Fruit fly (Drosophila melanogaster) whole organism, embryonic: ENCODE results near the gene CG10214.

ENCODE experiments used
- Atf6 ChIP-seq: fragments of 200-800 bp; sonication (Bioruptor generic); IDR thresholded peaks from 2 replicates; pipeline ENCODE4 v1.3.6; 2022; ENCODE audit warnings: missing biosample characterization, missing genetic modification characterization
- CG10565 ChIP-seq: fragments of 200-800 bp; sonication (Bioruptor generic); optimal IDR thresholded peaks from 3 replicates; lab custom pipeline; 2016; ENCODE audit warnings: missing biosample characterization, mild to moderate bottlenecking, missing genetic modification characterization
- CG11560 ChIP-seq: fragments of 200-800 bp; sonication (Bioruptor generic); IDR thresholded peaks from 3 replicates; pipeline ENCODE4 v1.3.6; 2022; ENCODE audit warnings: missing biosample characterization, missing genetic modification characterization
- CG12299 ChIP-seq: fragments of 200-800 bp; sonication (Bioruptor generic); optimal IDR thresholded peaks from 2 replicates; lab custom pipeline; 2018; ENCODE audit warnings: missing biosample characterization, mild to moderate bottlenecking, missing genetic modification characterization
- CG13287 ChIP-seq: fragments of 200-800 bp; sonication (Bioruptor generic); IDR thresholded peaks from 2 replicates; pipeline ENCODE4 v1.3.6; 2022; ENCODE audit warnings: missing biosample characterization, missing genetic modification characterization; ENCODE audit not compliant: partially characterized antibody
- CG13424 ChIP-seq: fragments of 200-800 bp; sonication (Bioruptor generic); optimal IDR thresholded peaks from 2 replicates; lab custom pipeline; 2019; ENCODE audit warnings: missing biosample characterization, mild to moderate bottlenecking, missing genetic modification characterization, moderate library complexity
- CG14014 ChIP-seq: fragments of 200-800 bp; sonication (Bioruptor generic); IDR thresholded peaks from 2 replicates; pipeline ENCODE4 v1.3.6; 2022; ENCODE audit warnings: missing biosample characterization, missing genetic modification characterization
- CG14710 ChIP-seq: fragments of 200-800 bp; sonication (Bioruptor generic); optimal IDR thresholded peaks from 3 replicates; lab custom pipeline; 2019; ENCODE audit warnings: missing biosample characterization, mild to moderate bottlenecking, missing genetic modification characterization, moderate library complexity
- CG1603 ChIP-seq: fragments of 200-800 bp; sonication (Bioruptor generic); optimal IDR thresholded peaks from 2 replicates; lab custom pipeline; 2019; ENCODE audit warnings: missing biosample characterization, mild to moderate bottlenecking, missing genetic modification characterization, moderate library complexity
- CG17612 ChIP-seq: fragments of 200-800 bp; sonication (Bioruptor generic); IDR thresholded peaks from 2 replicates; pipeline ENCODE4 v1.3.6; 2022; ENCODE audit warnings: missing biosample characterization, missing genetic modification characterization
- CG17829 ChIP-seq: fragments of 200-800 bp; optimal IDR thresholded peaks from 2 replicates; lab custom pipeline; 2019; ENCODE audit warnings: missing biosample characterization, mild to moderate bottlenecking, missing genetic modification characterization, moderate library complexity
- CG17912 ChIP-seq: fragments of 200-800 bp; sonication (Bioruptor generic); optimal IDR thresholded peaks from 2 replicates; lab custom pipeline; 2018; ENCODE audit warnings: missing biosample characterization, mild to moderate bottlenecking, missing genetic modification characterization
- CG2120 ChIP-seq: fragments of 200-800 bp; sonication (Bioruptor generic); optimal IDR thresholded peaks from 3 replicates; lab custom pipeline; 2016; ENCODE audit warnings: missing biosample characterization, missing genetic modification characterization
- CG3838 ChIP-seq: fragments of 200-800 bp; sonication (Bioruptor generic); optimal IDR thresholded peaks from 3 replicates; lab custom pipeline; 2016; ENCODE audit warnings: missing biosample characterization, missing genetic modification characterization
- CG4282 ChIP-seq: fragments of 200-800 bp; sonication (Bioruptor generic); optimal IDR thresholded peaks from 2 replicates; lab custom pipeline; 2016; ENCODE audit warnings: missing biosample characterization, missing genetic modification characterization
- CG6791 ChIP-seq: fragments of 200-800 bp; sonication (Bioruptor generic); IDR thresholded peaks from 3 replicates; pipeline ENCODE4 v1.3.6; 2022; ENCODE audit warnings: missing biosample characterization, missing genetic modification characterization; ENCODE audit not compliant: partially characterized antibody
- CG7987 ChIP-seq: fragments of 200-800 bp; sonication (Bioruptor generic); optimal IDR thresholded peaks from 2 replicates; lab custom pipeline; 2018; ENCODE audit warnings: missing biosample characterization, mild to moderate bottlenecking, missing genetic modification characterization, moderate library complexity
- Elba2 ChIP-seq: fragments of 200-800 bp; sonication (Bioruptor generic); optimal IDR thresholded peaks from 3 replicates; lab custom pipeline; 2016; ENCODE audit warnings: missing biosample characterization, missing genetic modification characterization
- GATAe ChIP-seq: fragments of 200-800 bp; sonication (Bioruptor generic); conservative IDR thresholded peaks from 2 replicates; pipeline ENCODE4 v1.3.6; 2022; ENCODE audit warnings: missing biosample characterization, missing genetic modification characterization
- H15 ChIP-seq: fragments of 200-800 bp; sonication (Bioruptor generic); IDR thresholded peaks from 3 replicates; pipeline ENCODE4 v1.3.6; 2022; ENCODE audit warnings: missing biosample characterization, missing genetic modification characterization
- HLH4C ChIP-seq: fragments of 200-800 bp; sonication (Bioruptor generic); IDR thresholded peaks from 3 replicates; pipeline ENCODE4 v1.3.6; 2022; ENCODE audit warnings: missing biosample characterization, missing genetic modification characterization; ENCODE audit not compliant: partially characterized antibody
- Hr78 ChIP-seq, 2 experiments: fragments of 200-800 bp in 1 of 2; fragments of >200 bp in 1 of 2; sonication (Bioruptor generic) in 1 of 2; optimal IDR thresholded peaks; 2 replicates each; lab custom pipeline; 2017 to 2019; ENCODE audit warnings: missing biosample characterization in 2 of 2, missing genetic modification characterization in 2 of 2, mild to moderate bottlenecking in 1 of 2, moderate library complexity in 1 of 2
- MBD-R2 ChIP-seq: fragments of 200-800 bp; sonication (Bioruptor generic); IDR thresholded peaks from 2 replicates; pipeline ENCODE4 v1.3.6; 2022; ENCODE audit warnings: missing biosample characterization, missing genetic modification characterization
- Rfx ChIP-seq: fragments of 200-800 bp; sonication (Bioruptor generic); IDR thresholded peaks from 2 replicates; pipeline ENCODE4 v1.3.6; 2022; ENCODE audit warnings: missing biosample characterization, missing genetic modification characterization
- Stat92E ChIP-seq, 3 experiments: fragments of >200 bp in 2 of 3; fragments of 200-800 bp in 1 of 3; sonication (Bioruptor generic) in 1 of 3; optimal IDR thresholded peaks; 2 replicates each; lab custom pipeline; 2017 to 2019; ENCODE audit warnings: missing biosample characterization in 3 of 3, missing genetic modification characterization in 3 of 3, mild to moderate bottlenecking in 1 of 3, moderate library complexity in 1 of 3
- ase ChIP-seq: fragments of 200-800 bp; sonication (Bioruptor generic); IDR thresholded peaks from 3 replicates; pipeline ENCODE4 v1.3.6; 2022; ENCODE audit warnings: missing biosample characterization, missing genetic modification characterization
- bcd ChIP-seq: fragments of 200-800 bp; sonication (Bioruptor generic); optimal IDR thresholded peaks from 2 replicates; lab custom pipeline; 2017; ENCODE audit warnings: missing biosample characterization, mild to moderate bottlenecking, missing genetic modification characterization
- cad ChIP-seq: fragments of >200 bp; optimal IDR thresholded peaks from 2 replicates; lab custom pipeline; 2017; ENCODE audit warnings: missing biosample characterization, missing genetic modification characterization
- cas ChIP-seq: fragments of 200-800 bp; sonication (Bioruptor generic); IDR thresholded peaks from 2 replicates; pipeline ENCODE4 v1.3.6; 2022; ENCODE audit warnings: missing biosample characterization, missing genetic modification characterization
- chn ChIP-seq: fragments of 200-800 bp; sonication (Bioruptor generic); optimal IDR thresholded peaks from 2 replicates; lab custom pipeline; 2016; ENCODE audit warnings: missing biosample characterization, missing genetic modification characterization
- croc ChIP-seq: fragments of 200-800 bp; sonication (Bioruptor generic); conservative IDR thresholded peaks from 3 replicates; pipeline ENCODE4 v1.3.6; 2022; ENCODE audit warnings: missing biosample characterization, missing genetic modification characterization
- dan ChIP-seq: fragments of 200-800 bp; sonication (Bioruptor generic); IDR thresholded peaks from 2 replicates; pipeline ENCODE4 v1.3.6; 2022; ENCODE audit warnings: missing biosample characterization, missing genetic modification characterization
- dimm ChIP-seq: fragments of 200-800 bp; sonication (Bioruptor generic); IDR thresholded peaks from 2 replicates; pipeline ENCODE4 v1.3.6; 2022; ENCODE audit warnings: missing biosample characterization, missing genetic modification characterization
- disco-r ChIP-seq: fragments of 200-800 bp; sonication (Bioruptor generic); optimal IDR thresholded peaks from 2 replicates; lab custom pipeline; 2016; ENCODE audit warnings: missing biosample characterization, missing genetic modification characterization
- dmrt99B ChIP-seq: fragments of 200-800 bp; sonication (Bioruptor generic); optimal IDR thresholded peaks from 2 replicates; lab custom pipeline; 2018; ENCODE audit warnings: missing biosample characterization, mild to moderate bottlenecking, missing genetic modification characterization, moderate library complexity
- fd96Cb ChIP-seq: fragments of 200-800 bp; sonication (Bioruptor generic); optimal IDR thresholded peaks from 2 replicates; lab custom pipeline; 2018; ENCODE audit warnings: missing biosample characterization, mild to moderate bottlenecking, missing genetic modification characterization, moderate library complexity
- fu2 ChIP-seq: fragments of 200-800 bp; sonication (Bioruptor generic); optimal IDR thresholded peaks from 2 replicates; lab custom pipeline; 2016; ENCODE audit warnings: missing biosample characterization, missing genetic modification characterization
- ham ChIP-seq: fragments of 200-800 bp; sonication (Bioruptor generic); IDR thresholded peaks from 2 replicates; pipeline ENCODE4 v1.3.6; 2022; ENCODE audit warnings: missing biosample characterization, missing genetic modification characterization
- kah ChIP-seq: fragments of 200-800 bp; sonication (Bioruptor generic); optimal IDR thresholded peaks from 2 replicates; lab custom pipeline; 2018; ENCODE audit warnings: missing biosample characterization, mild to moderate bottlenecking, missing genetic modification characterization
- lab ChIP-seq: fragments of 200-800 bp; sonication (Bioruptor generic); optimal IDR thresholded peaks from 3 replicates; lab custom pipeline; 2017; ENCODE audit warnings: missing biosample characterization, missing genetic modification characterization, mild to moderate bottlenecking, moderate library complexity, missing genetic modification reagents
- pb ChIP-seq: fragments of 200-800 bp; sonication (Bioruptor generic); optimal IDR thresholded peaks from 3 replicates; lab custom pipeline; 2016; ENCODE audit warnings: missing biosample characterization, missing genetic modification characterization
- pita ChIP-seq: fragments of 200-800 bp; sonication (Bioruptor generic); optimal IDR thresholded peaks from 2 replicates; lab custom pipeline; 2017; ENCODE audit warnings: missing biosample characterization, mild to moderate bottlenecking, missing genetic modification characterization
- ranshi ChIP-seq: fragments of 200-800 bp; sonication (Bioruptor generic); IDR thresholded peaks from 2 replicates; pipeline ENCODE4 v1.3.6; 2022; ENCODE audit warnings: missing biosample characterization, missing genetic modification characterization
- sd ChIP-seq: fragments of 200-800 bp; sonication (Bioruptor generic); optimal IDR thresholded peaks from 3 replicates; lab custom pipeline; 2018; ENCODE audit warnings: missing biosample characterization, mild to moderate bottlenecking, missing genetic modification characterization, moderate library complexity
- sisA ChIP-seq: fragments of 200-800 bp; sonication (Bioruptor generic); IDR thresholded peaks from 2 replicates; pipeline ENCODE4 v1.3.6; 2022; ENCODE audit warnings: missing biosample characterization, missing genetic modification characterization
- sqz ChIP-seq: fragments of 200-800 bp; sonication (Bioruptor generic); optimal IDR thresholded peaks from 3 replicates; lab custom pipeline; 2018; ENCODE audit warnings: missing biosample characterization, mild to moderate bottlenecking, missing genetic modification characterization
- stc ChIP-seq: fragments of 200-800 bp; sonication (Bioruptor generic); IDR thresholded peaks from 2 replicates; pipeline ENCODE4 v1.3.6; 2022; ENCODE audit warnings: missing biosample characterization, missing genetic modification characterization
- trem ChIP-seq: fragments of 200-800 bp; optimal IDR thresholded peaks from 3 replicates; lab custom pipeline; 2019; ENCODE audit warnings: missing biosample characterization, mild to moderate bottlenecking, missing genetic modification characterization, moderate library complexity
- tx ChIP-seq: fragments of 200-800 bp; sonication (Bioruptor generic); optimal IDR thresholded peaks from 2 replicates; lab custom pipeline; 2016; ENCODE audit warnings: missing biosample characterization, missing genetic modification characterization
- vvl ChIP-seq: fragments of 200-800 bp; sonication (Bioruptor generic); IDR thresholded peaks from 2 replicates; pipeline ENCODE4 v1.3.6; 2022; ENCODE audit warnings: missing biosample characterization, missing genetic modification characterization

The CG10214 gene

DNA sequence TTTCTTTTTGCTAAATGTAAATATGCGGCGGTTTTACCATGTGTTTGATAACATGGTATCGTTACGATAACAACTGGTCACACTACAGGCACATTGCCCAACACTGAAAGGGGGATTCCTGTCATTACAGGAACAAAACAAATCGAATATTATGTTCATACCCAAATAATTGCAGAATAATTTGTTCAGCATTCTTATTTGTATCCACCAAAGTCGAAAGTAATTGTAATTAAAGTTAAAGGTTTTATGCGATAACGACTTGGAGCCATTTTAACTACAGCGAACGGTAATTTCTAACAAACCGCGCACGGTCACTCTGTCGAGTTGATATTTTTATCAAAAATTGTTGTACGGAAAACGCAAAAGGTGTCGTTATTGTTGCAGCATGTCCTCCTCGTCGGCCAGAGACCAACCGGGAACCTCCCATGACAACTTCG is at the start of gene CG10214, which contains the start of gene CG10375 (continued):
- TF ChIP-seq HLH4C = no peak; the same call in 2 of the 3 replicates
- peak; percentile 81; the same call in 2 of the 3 replicates for TF ChIP-seq CG11560 (tag; lab: Robert Waterston, UW)
- peak; percentile 84 for TF ChIP-seq vvl (GFP tag; lab: Robert Waterston, UW)
- peak; percentile 63 for TF ChIP-seq CG4282 (GFP tag; lab: Kevin White, UChicago)
- peak; percentile 75 for TF ChIP-seq Rfx (GFP tag; lab: Robert Waterston, UW)
- no peak for TF ChIP-seq pita
- TF ChIP-seq dmrt99B = peak; percentile 46
- no peak for TF ChIP-seq dan (GFP tag; lab: Robert Waterston, UW)
- no peak for TF ChIP-seq CG17612
- peak; percentile 61 for TF ChIP-seq Elba2
- 0 out of 2 replicates have a peak, but pooled peaks have one; percentile 40 for TF ChIP-seq CG14014 (GFP tag; lab: Robert Waterston, UW)
- TF ChIP-seq trem (tag; lab: Kevin White, UChicago) = peak; percentile 90
- TF ChIP-seq dimm (GFP tag; lab: Robert Waterston, UW) = no peak
- peak; percentile 8 for TF ChIP-seq CG17912 (GFP tag; lab: Kevin White, UChicago)
- no peak for TF ChIP-seq cad
- no peak for TF ChIP-seq sqz (GFP tag; lab: Kevin White, UChicago)
- TF ChIP-seq ase = 0 out of 3 replicates have a peak, but pooled peaks have one; percentile 11
- peak; percentile 71 for TF ChIP-seq CG13287
- peak; percentile 94 for TF ChIP-seq CG1603 (tag; lab: Kevin White, UChicago)
- TF ChIP-seq Stat92E (GFP tag; optimal IDR thresholded peaks at IDR 0.05; lab: Kevin White, UChicago) = no peak
- peak; percentile 92 for TF ChIP-seq MBD-R2 (GFP tag; lab: Robert Waterston, UW)
- no peak for TF ChIP-seq ham (GFP tag; lab: Robert Waterston, UW)
- TF ChIP-seq sd (tag; lab: Kevin White, UChicago) = peak; percentile 71
- peak; percentile 68 for TF ChIP-seq CG13424 (tag; lab: Kevin White, UChicago)
- no peak for TF ChIP-seq croc
- TF ChIP-seq disco-r = peak; percentile 59
- TF ChIP-seq Hr78 (GFP tag; optimal IDR thresholded peaks at IDR 0.05; lab: Kevin White, UChicago) = no peak
- no peak for TF ChIP-seq kah (GFP tag; lab: Kevin White, UChicago)
- TF ChIP-seq sisA (GFP tag; lab: Robert Waterston, UW) = peak; percentile 60
- TF ChIP-seq H15 = no peak
- peak; percentile 70 for TF ChIP-seq lab
- peak; percentile 81 for TF ChIP-seq tx (GFP tag; lab: Kevin White, UChicago)
- peak; percentile 36; the same call in 1 of the 2 replicates for TF ChIP-seq ranshi (GFP tag; lab: Robert Waterston, UW)
- TF ChIP-seq CG7987 (GFP tag; lab: Kevin White, UChicago) = peak; percentile 64
- peak; percentile 55 for TF ChIP-seq pb (GFP tag; lab: Kevin White, UChicago)
- 0 out of 2 replicates have a peak, but pooled peaks have one; percentile 38 for TF ChIP-seq cas (GFP tag; lab: Robert Waterston, UW)
- peak; percentile 64 for TF ChIP-seq bcd (GFP tag; lab: Kevin White, UChicago)
- TF ChIP-seq CG17829 (tag; lab: Kevin White, UChicago) = peak; percentile 81
- no peak for TF ChIP-seq CG6791 (GFP tag; lab: Robert Waterston, UW)
- 0 out of 2 replicates have a peak, but pooled peaks have one; percentile 44 for TF ChIP-seq Atf6
- TF ChIP-seq fd96Cb (tag; lab: Kevin White, UChicago) = peak; percentile 26
- TF ChIP-seq chn = peak; percentile 86
- peak; percentile 88 for TF ChIP-seq CG14710 (tag; lab: Kevin White, UChicago)
- TF ChIP-seq GATAe (GFP tag; lab: Robert Waterston, UW) = peak; percentile 60
- TF ChIP-seq CG3838 = peak; percentile 34
- TF ChIP-seq CG10565 (GFP tag; lab: Kevin White, UChicago) = no peak
- TF ChIP-seq CG12299 (tag; lab: Kevin White, UChicago) = peak; percentile 55
- peak; percentile 90 for TF ChIP-seq CG2120 (GFP tag; lab: Kevin White, UChicago)
- TF ChIP-seq stc (GFP tag; lab: Robert Waterston, UW) = 0 out of 2 replicates have a peak, but pooled peaks have one; percentile 21
- TF ChIP-seq fu2 (GFP tag; lab: Kevin White, UChicago) = peak; percentile 79
